Worm (Caenorhabditis elegans) whole organism, young adult: ENCODE measurements around the gene sulp-8.

Source experiments
- B0261.1 ChIP-seq: sonication (generic microtip); optimal IDR thresholded peaks from 2 replicates; lab custom pipeline; 2016; ENCODE audit warnings: mild to moderate bottlenecking, missing genetic modification characterization, moderate library complexity, missing compliant biosample characterization
- ama-1 ChIP-seq, 3 experiments: fragments of 150-350 bp in 1 of 3; sonication (generic microtip) in 2 of 3; optimal IDR thresholded peaks; 2 replicates each; lab custom pipeline; 2014 to 2018; ENCODE audit warnings: missing biosample characterization in 2 of 3, missing genetic modification characterization in 2 of 3, missing genetic modification reagents in 2 of 3
- madf-6 ChIP-seq: fragments of 200-800 bp; sonication (Bioruptor generic); IDR thresholded peaks from 2 replicates; pipeline ENCODE4 v1.3.6; 2022; ENCODE audit warnings: missing genetic modification reagents, missing genetic modification characterization, missing compliant biosample characterization
- nfya-1 ChIP-seq: sonication (generic microtip); optimal IDR thresholded peaks from 2 replicates; lab custom pipeline; 2017; ENCODE audit warnings: antibody characterized with exemption, missing compliant biosample characterization, missing genetic modification characterization, borderline replicate concordance; ENCODE audit not compliant: insufficient read depth
- nfyb-1 ChIP-seq: fragments of 200-800 bp; sonication (Bioruptor generic); IDR thresholded peaks from 2 replicates; pipeline ENCODE4 v1.3.6; 2022; ENCODE audit warnings: missing genetic modification reagents, missing genetic modification characterization, missing compliant biosample characterization
- nhr-90 ChIP-seq: sonication (generic microtip); optimal IDR thresholded peaks from 2 replicates; lab custom pipeline; 2016; ENCODE audit warnings: missing genotype, mild to moderate bottlenecking, missing genetic modification characterization, missing compliant biosample characterization
- pha-4 ChIP-seq: fragments of 150-350 bp; sonication (generic microtip); optimal IDR thresholded peaks from 2 replicates; lab custom pipeline; 2014; ENCODE audit warnings: missing biosample characterization, missing genetic modification reagents, missing genetic modification characterization
- tbx-9 ChIP-seq: sonication (generic microtip); optimal IDR thresholded peaks from 2 replicates; lab custom pipeline; 2016; ENCODE audit warnings: borderline replicate concordance, missing genetic modification characterization, inconsistent platforms, missing compliant biosample characterization
- unc-62 ChIP-seq: fragments of 150-350 bp; optimal IDR thresholded peaks from 2 replicates; lab custom pipeline; 2014; ENCODE audit warnings: missing biosample characterization, missing genetic modification reagents, missing genetic modification characterization
- ztf-25 ChIP-seq: fragments of 200-800 bp; sonication (Bioruptor generic); IDR thresholded peaks from 2 replicates; pipeline ENCODE4 v1.3.6; 2022; ENCODE audit warnings: missing genetic modification reagents, missing genetic modification characterization, missing compliant biosample characterization

- TF ChIP-seq nhr-90 (tag; lab: Kevin White, UChicago) (no peak), madf-6 (GFP tag; lab: Robert Waterston, UW) (no peak), nfya-1 (tag; lab: Kevin White, UChicago) (no peak), B0261.1 (tag; lab: Kevin White, UChicago) (no peak), nfyb-1 (GFP tag; lab: Robert Waterston, UW) (no peak), tbx-9 (no peak), ama-1 (optimal IDR thresholded peaks at IDR 0.05; lab: Kevin White, UChicago) (no peak), ama-1 (GFP tag; optimal IDR thresholded peaks at IDR 0.05; lab: Kevin White, UChicago) (no peak), ztf-25 (GFP tag; lab: Robert Waterston, UW) (no peak), pha-4 (no peak), unc-62 (GFP tag; lab: Kevin White, UChicago) (no peak)
These were observed 29.3 kb upstream of the sulp-8 start, which contains the start of gene xbx-6 for ce11 chrV:9702755-9703154.
